Worm (Caenorhabditis elegans): ENCODE results near the gene F14D2.14.

ce11 chrII:3373875-3374274 is 26.1 kb upstream of the F14D2.14 start:
- no peak for TF ChIP-seq nhr-237 (tag; optimal IDR thresholded peaks at IDR 0.05)
- TF ChIP-seq unc-62 (GFP tag; optimal IDR thresholded peaks at IDR 0.05), result no peak
- TF ChIP-seq ztf-11 (tag; optimal IDR thresholded peaks at IDR 0.05), result no peak
